Worm (Caenorhabditis elegans): ENCODE results near the gene fbxb-30.
"Not testable (repeated sequence)": the region's sequence is repeated elsewhere in the genome, so short reads cannot be mapped to it uniquely, and the experiment has no call there.

fbxb-30 gene

ce11 chrII:1001351-1001750 lies at the start of gene fbxb-30, which contains the start of gene F45D11.5:
TSS of gene fbxb-30 (minus strand) at chrII:1001451.
TSS of gene F45D11.5 (plus strand) at chrII:1001702.
- TF ChIP-seq snpc-4 (tag; optimal IDR thresholded peaks at IDR 0.05) = no peak
- no peak for TF ChIP-seq blmp-1 (tag; optimal IDR thresholded peaks at IDR 0.05)
- no peak for TF ChIP-seq elt-3 (tag; optimal IDR thresholded peaks at IDR 0.05)

- no peak for TF ChIP-seq aha-1 (tag; optimal IDR thresholded peaks at IDR 0.05)
These were observed 48.6 kb upstream of the fbxb-30 start, which contains the start of gene fbxb-40 for ce11 chrII:1049849-1050248. TSS of gene fbxb-40 (minus strand) at chrII:1049949.

- no peak for TF ChIP-seq unc-130 (tag; optimal IDR thresholded peaks at IDR 0.05)
- no peak for TF ChIP-seq efl-1 (optimal IDR thresholded peaks at IDR 0.05)
- TF ChIP-seq efl-1 (GFP tag; optimal IDR thresholded peaks at IDR 0.05 in 1 of 2) = peak in 1 of 2 experiments; percentile 34
- TF ChIP-seq unc-86 (tag; optimal IDR thresholded peaks at IDR 0.05) = no peak
- TF ChIP-seq grh-1 (GFP tag; IDR thresholded peaks at IDR 0.05) = no peak
- no peak for TF ChIP-seq lin-39 (tag; optimal IDR thresholded peaks at IDR 0.05)
- TF ChIP-seq nhr-11 (tag; optimal IDR thresholded peaks at IDR 0.05) = no peak
- no peak for TF ChIP-seq hlh-4 (tag; optimal IDR thresholded peaks at IDR 0.05)
These were observed 45.7 kb upstream of the fbxb-30 start for ce11 chrII:1046937-1047336.

ce11 chrII:1045692-1046091 lies 44.4 kb upstream of the fbxb-30 start, which contains the start of gene str-148:
TSS of gene str-148 (plus strand) at chrII:1045992.
- TF ChIP-seq zag-1 (tag; optimal IDR thresholded peaks at IDR 0.05) (no peak), lin-13 (GFP tag; optimal IDR thresholded peaks at IDR 0.05) (no peak), C04F5.9 (tag; optimal IDR thresholded peaks at IDR 0.05) (no peak), nhr-11 (tag; optimal IDR thresholded peaks at IDR 0.05) (no peak), lin-15B (tag; optimal IDR thresholded peaks at IDR 0.05) (no peak), unc-62 (GFP tag; optimal IDR thresholded peaks at IDR 0.05) (no peak), sup-37 (GFP tag; optimal IDR thresholded peaks at IDR 0.05) (no peak), egl-13 (tag; optimal IDR thresholded peaks at IDR 0.05) (no peak), F16B12.6 (tag; optimal IDR thresholded peaks at IDR 0.05) (no peak), aly-2 (tag; optimal IDR thresholded peaks at IDR 0.05) (no peak), dpl-1 (GFP tag; optimal IDR thresholded peaks at IDR 0.05) (no peak), snu-23 (GFP tag; optimal IDR thresholded peaks at IDR 0.05) (no peak), lsy-2 (tag; optimal IDR thresholded peaks at IDR 0.05) (no peak), efl-3 (GFP tag; optimal IDR thresholded peaks at IDR 0.05) (no peak), rnt-1 (tag; optimal IDR thresholded peaks at IDR 0.05) (no peak), nhr-76 (tag; optimal IDR thresholded peaks at IDR 0.05) (no peak), elt-2 (tag; optimal IDR thresholded peaks at IDR 0.05) (no peak), ets-5 (GFP tag; IDR thresholded peaks at IDR 0.05) (no peak), irx-1 (tag; optimal IDR thresholded peaks at IDR 0.05) (no peak)

ce11 chrII:1043932-1044331 lies 42.7 kb upstream of the fbxb-30 start, which contains the start of gene fbxb-45:
TSS of gene fbxb-45 (minus strand) at chrII:1044032.
- TF ChIP-seq ceh-88 (GFP tag; IDR thresholded peaks at IDR 0.05); mef-2 (tag; optimal IDR thresholded peaks at IDR 0.05); lsy-2 (tag; optimal IDR thresholded peaks at IDR 0.05): not testable (repeated sequence)

- TF ChIP-seq xbp-1 (tag; optimal IDR thresholded peaks at IDR 0.05) (no peak), ztf-11 (tag; optimal IDR thresholded peaks at IDR 0.05) (no peak), unc-86 (tag; optimal IDR thresholded peaks at IDR 0.05) (no peak), F16B12.6 (tag; optimal IDR thresholded peaks at IDR 0.05) (no peak), ces-1 (GFP tag; optimal IDR thresholded peaks at IDR 0.05) (no peak), snu-23 (GFP tag; optimal IDR thresholded peaks at IDR 0.05) (no peak)
These were observed 41.0 kb upstream of the fbxb-30 start, which contains the start of gene fbxb-41 for ce11 chrII:1042227-1042626. TSS of gene fbxb-41 (minus strand) at chrII:1042327.

All from whole organism, L1 larva.